Worm (Caenorhabditis elegans) whole organism, L4 larva: ENCODE results near the gene cdc-50.B.
A peak's percentile ranks its signal among the peaks of the same experiment; 100 is the strongest.

ENCODE experiments used
- ZK546.5 ChIP-seq, 2 experiments: sonication (generic microtip); optimal IDR thresholded peaks; 2 replicates each; lab custom pipeline; 2017; ENCODE audit warnings: missing biosample characterization in 2 of 2, missing genetic modification characterization in 2 of 2
- aha-1 ChIP-seq: fragments of 150-350 bp; peaks from one replicate; lab custom pipeline; 2014; ENCODE audit warnings: missing biosample characterization, missing genetic modification characterization
- ceh-62 ChIP-seq: sonication (generic microtip); optimal IDR thresholded peaks from 2 replicates; lab custom pipeline; 2017; ENCODE audit warnings: missing biosample characterization, missing genetic modification characterization
- gei-8 ChIP-seq: fragments of 200-800 bp; sonication (Bioruptor generic); optimal IDR thresholded peaks from 2 replicates; lab custom pipeline; 2018; ENCODE audit warnings: mild to moderate bottlenecking, missing genetic modification characterization, missing compliant biosample characterization
- jun-1 ChIP-seq: fragments of 150-350 bp; optimal IDR thresholded peaks from 2 replicates; lab custom pipeline; 2014; ENCODE audit warnings: missing biosample characterization, missing genetic modification reagents, missing genetic modification characterization
- lim-7 ChIP-seq: fragments of 200-800 bp; sonication (Bioruptor generic); IDR thresholded peaks from 2 replicates; pipeline ENCODE4 v1.3.6; 2022; ENCODE audit warnings: missing genetic modification characterization, missing compliant biosample characterization
- lin-39 ChIP-seq: fragments of 150-350 bp; optimal IDR thresholded peaks from 2 replicates; lab custom pipeline; 2014; ENCODE audit warnings: missing biosample characterization, missing genetic modification reagents, missing genetic modification characterization
- mep-1 ChIP-seq: fragments of 150-350 bp; sonication (generic microtip); optimal IDR thresholded peaks from 3 replicates; lab custom pipeline; 2014; ENCODE audit warnings: missing biosample characterization, missing genetic modification characterization
- php-3 ChIP-seq: fragments of 200-800 bp; sonication (Bioruptor generic); IDR thresholded peaks from 2 replicates; pipeline ENCODE4 v1.3.6; 2022; ENCODE audit warnings: missing genetic modification reagents, missing genetic modification characterization, missing compliant biosample characterization
- pqm-1 ChIP-seq: sonication (generic microtip); optimal IDR thresholded peaks from 2 replicates; lab custom pipeline; 2017; ENCODE audit warnings: missing biosample characterization, missing genetic modification characterization
- unc-39 ChIP-seq: sonication (generic microtip); optimal IDR thresholded peaks from 2 replicates; lab custom pipeline; 2017; ENCODE audit warnings: missing biosample characterization, missing genetic modification characterization

DNA sequence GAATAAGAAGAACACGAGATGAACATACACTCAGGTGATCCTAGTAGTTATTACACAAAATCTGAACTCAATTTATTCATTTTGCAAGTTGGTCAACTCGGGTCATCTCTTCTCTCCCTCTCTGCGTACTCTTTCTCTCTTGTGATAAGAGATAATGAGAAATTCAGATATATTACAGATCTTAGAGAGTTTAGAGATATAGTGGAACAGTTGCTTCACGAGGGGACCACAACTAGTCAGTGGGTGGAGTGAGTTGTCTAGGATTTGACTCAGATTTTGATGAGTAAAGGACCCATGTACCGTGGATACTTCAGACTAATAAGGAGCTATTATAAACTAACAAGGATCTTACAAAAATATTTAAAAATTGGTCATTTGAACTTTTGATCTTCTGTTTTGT, 48.9 kb downstream of the cdc-50.B start, which contains the start of gene exc-5:
- no peak for TF ChIP-seq jun-1 (tag; lab: Kevin White, UChicago)
- no peak for TF ChIP-seq ceh-62 (tag; lab: Kevin White, UChicago)
- TF ChIP-seq lin-39 (tag; lab: Kevin White, UChicago), result no peak
- no peak for TF ChIP-seq php-3 (GFP tag; lab: Robert Waterston, UW)
- TF ChIP-seq pqm-1 (tag; lab: Kevin White, UChicago), result no peak
- no peak for TF ChIP-seq unc-39 (tag; lab: Kevin White, UChicago)
- peak; percentile 72 for TF ChIP-seq aha-1 (tag; lab: Kevin White, UChicago)
- TF ChIP-seq mep-1 (tag; lab: Kevin White, UChicago), result no peak
- no peak for TF ChIP-seq lim-7 (GFP tag; lab: Robert Waterston, UW)
- no peak for TF ChIP-seq gei-8
- TF ChIP-seq ZK546.5 (tag; optimal IDR thresholded peaks at IDR 0.05; lab: Kevin White, UChicago), result no peak
